Fruit fly (Drosophila melanogaster) ovary, adult (tissue): ENCODE results near the gene betaTub65B.

Experiments
- CG17801 ChIP-seq: fragments of 200-800 bp; optimal IDR thresholded peaks from 2 replicates; lab custom pipeline; 2019; ENCODE audit warnings: missing biosample characterization, mild to moderate bottlenecking, missing genetic modification characterization, moderate library complexity; ENCODE audit not compliant: partially characterized antibody

The betaTub65B gene

dm6 chr3L:6550178-6550977 lies 19.8 kb downstream of the betaTub65B start, which contains the start of gene MCU:
TSS of gene MCU (plus strand) at chr3L:6550738.
- TF ChIP-seq CG17801 (GFP tag; lab: Kevin White, UChicago), result peak; percentile 22

DNA sequence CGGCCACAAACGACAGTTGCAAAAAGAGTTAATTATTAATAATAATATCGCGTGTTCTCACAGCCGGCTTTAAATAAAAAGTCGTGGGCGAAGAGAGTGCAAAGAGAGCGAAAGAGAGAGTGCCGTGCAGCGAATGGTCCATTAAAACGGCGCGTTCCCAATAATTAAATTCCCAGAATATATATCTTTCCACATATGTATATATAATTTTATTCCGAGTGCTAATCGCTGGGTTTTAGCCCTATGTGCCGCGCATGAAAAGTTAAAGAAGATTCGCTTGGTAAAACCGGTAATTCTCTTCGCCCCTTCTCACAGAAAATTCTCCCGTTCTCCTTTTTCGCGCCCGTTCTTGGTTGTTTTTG lies 20.4 kb downstream of the betaTub65B start:
- TF ChIP-seq CG17801 (GFP tag; lab: Kevin White, UChicago), result no peak

dm6 chr3L:6551816-6552371 lies 21.4 kb downstream of the betaTub65B start:
- peak; percentile 19 for TF ChIP-seq CG17801 (GFP tag; lab: Kevin White, UChicago)

DNA sequence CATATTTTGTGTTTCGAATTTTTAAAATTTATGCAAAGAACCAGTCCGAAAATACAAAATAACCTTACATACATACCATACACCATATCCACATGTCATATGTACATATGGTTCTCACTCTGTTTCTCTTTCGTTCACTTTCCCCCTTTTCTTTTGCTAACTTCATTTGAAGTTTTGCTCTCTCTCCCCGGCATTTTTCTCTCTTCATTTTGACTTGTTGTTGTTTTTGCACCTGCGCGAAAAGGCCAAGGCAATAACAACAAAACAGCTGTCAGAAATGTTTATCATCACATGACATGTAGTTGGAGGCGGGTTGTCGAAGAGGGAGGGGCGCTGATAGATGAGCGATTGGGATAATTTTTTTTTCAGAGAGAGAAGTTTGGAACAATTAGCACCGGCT lies 21.9 kb downstream of the betaTub65B start:
- no peak for TF ChIP-seq CG17801 (GFP tag; lab: Kevin White, UChicago)

dm6 chr3L:6552968-6553402 lies 22.5 kb downstream of the betaTub65B start:
- TF ChIP-seq CG17801 (GFP tag; lab: Kevin White, UChicago), result peak; percentile 94

DNA sequence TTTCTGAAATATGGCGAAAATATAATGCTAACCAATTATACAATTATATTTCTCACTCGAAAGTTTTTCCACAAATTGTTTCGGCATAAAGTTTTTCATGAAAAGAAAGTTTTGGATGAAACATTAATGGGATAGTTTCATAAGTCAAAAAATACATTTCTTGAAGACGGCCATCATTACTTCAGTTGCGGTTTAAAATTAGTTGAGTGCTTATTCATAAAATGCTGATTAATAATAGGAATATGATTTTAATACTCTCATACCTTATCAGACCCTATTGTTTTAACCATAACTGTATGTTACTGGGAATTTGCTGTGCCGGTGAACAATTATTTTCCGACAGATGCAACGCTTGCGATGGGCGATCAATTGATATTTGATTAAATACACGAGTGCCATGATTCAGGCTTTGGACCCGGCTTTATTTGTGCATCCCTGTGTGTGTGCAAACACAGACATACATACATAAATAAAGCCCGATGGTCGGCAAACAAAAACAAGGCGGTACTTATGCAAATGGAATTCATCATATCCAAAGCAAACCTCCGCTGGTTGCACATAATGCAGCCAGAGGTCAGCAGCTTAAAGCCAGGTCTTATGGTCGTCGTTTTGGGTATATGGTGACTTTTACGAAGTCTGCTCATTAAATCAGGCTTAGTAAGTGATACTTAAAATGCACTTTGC lies 23.7 kb downstream of the betaTub65B start:
- no peak for TF ChIP-seq CG17801 (GFP tag; lab: Kevin White, UChicago)

DNA sequence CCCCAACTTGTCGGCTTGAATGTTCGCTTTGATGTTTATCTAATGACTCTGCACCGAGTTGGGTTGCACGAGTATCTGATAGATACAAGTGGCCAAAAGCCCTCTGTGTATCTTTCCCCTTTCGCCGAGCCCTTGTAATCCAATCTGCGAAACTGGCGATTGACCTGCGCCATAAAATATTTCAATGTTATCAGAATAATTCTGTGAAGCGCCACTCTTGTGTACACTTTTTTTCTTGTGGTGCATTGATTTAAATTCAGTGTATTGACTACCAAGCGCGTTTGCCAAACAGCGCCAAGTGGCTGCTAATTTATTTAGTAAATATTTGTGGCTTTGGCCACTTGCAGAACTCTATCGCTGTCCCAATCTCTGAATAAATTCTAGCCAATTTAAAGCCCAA lies 25.7 kb downstream of the betaTub65B start:
- TF ChIP-seq CG17801 (GFP tag; lab: Kevin White, UChicago), result no peak

- no peak for TF ChIP-seq CG17801 (GFP tag; lab: Kevin White, UChicago)
Measured at dm6 chr3L:6558516-6558915, 28.0 kb downstream of the betaTub65B start.

dm6 chr3L:6561052-6561451 lies 30.5 kb downstream of the betaTub65B start:
- TF ChIP-seq CG17801 (GFP tag; lab: Kevin White, UChicago), result no peak

DNA sequence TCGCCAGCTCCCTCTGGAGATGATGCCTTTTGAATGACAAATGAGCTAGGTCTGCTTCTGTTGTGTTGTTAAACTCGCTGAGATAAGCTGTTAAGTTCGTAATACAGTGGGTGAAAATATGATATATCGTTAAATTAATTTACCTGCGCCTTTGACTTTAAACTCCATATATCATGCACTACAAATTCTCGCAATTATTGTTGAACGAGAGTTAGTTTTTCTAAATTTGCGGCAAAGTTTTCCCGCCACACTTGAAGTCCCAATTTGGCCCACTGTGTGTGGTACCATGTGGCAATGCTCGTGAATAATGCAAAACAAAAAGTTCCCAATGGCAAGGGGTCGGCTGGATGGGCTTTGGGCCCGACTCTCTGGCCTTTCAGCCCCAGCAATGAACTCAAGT lies 46.2 kb downstream of the betaTub65B start:
- no peak for TF ChIP-seq CG17801 (GFP tag; lab: Kevin White, UChicago)

- no peak for TF ChIP-seq CG17801 (GFP tag; lab: Kevin White, UChicago)
Measured at dm6 chr3L:6577313-6577852, 46.9 kb downstream of the betaTub65B start.
